Fruit fly (Drosophila melanogaster) whole organism, embryonic: ENCODE data around the gene CG14017.

Experiments
- CG5180 ChIP-seq: fragments of 200-800 bp; sonication (Bioruptor generic); optimal IDR thresholded peaks from 3 replicates; lab custom pipeline; 2017; ENCODE audit warnings: missing biosample characterization, missing genetic modification characterization, mild to moderate bottlenecking, moderate library complexity, missing genetic modification reagents
- D ChIP-seq, 2 experiments: fragments of 200-800 bp in 1 of 2; fragments of >200 bp in 1 of 2; sonication (Bioruptor generic) in 1 of 2; optimal IDR thresholded peaks; 2 replicates in 1 of 2; 3 replicates in 1 of 2; lab custom pipeline; 2017; ENCODE audit warnings: mild to moderate bottlenecking in 1 of 2, missing biosample characterization in 1 of 2, missing genetic modification characterization in 1 of 2, missing genetic modification reagents in 1 of 2
- D19A ChIP-seq: fragments of 200-800 bp; optimal IDR thresholded peaks from 3 replicates; lab custom pipeline; 2019; ENCODE audit warnings: missing biosample characterization, mild to moderate bottlenecking, missing genetic modification characterization, moderate library complexity
- Hey ChIP-seq: fragments of 200-800 bp; sonication (Bioruptor generic); optimal IDR thresholded peaks from 3 replicates; lab custom pipeline; 2018; ENCODE audit warnings: missing biosample characterization, mild to moderate bottlenecking, missing genetic modification characterization
- danr ChIP-seq: fragments of 200-800 bp; sonication (Bioruptor generic); IDR thresholded peaks from 2 replicates; pipeline ENCODE4 v1.3.6; 2022; ENCODE audit warnings: missing biosample characterization, missing genetic modification characterization
- fd96Cb ChIP-seq: fragments of 200-800 bp; sonication (Bioruptor generic); optimal IDR thresholded peaks from 2 replicates; lab custom pipeline; 2018; ENCODE audit warnings: missing biosample characterization, mild to moderate bottlenecking, missing genetic modification characterization, moderate library complexity
- grau ChIP-seq: fragments of 200-800 bp; optimal IDR thresholded peaks from 3 replicates; lab custom pipeline; 2019; ENCODE audit warnings: missing biosample characterization, mild to moderate bottlenecking, missing genetic modification characterization, moderate library complexity
- grn ChIP-seq: fragments of 200-800 bp; sonication (Bioruptor generic); optimal IDR thresholded peaks from 3 replicates; lab custom pipeline; 2017; ENCODE audit warnings: missing biosample characterization, missing genetic modification characterization
- ken ChIP-seq: fragments of 200-800 bp; sonication (Bioruptor generic); IDR thresholded peaks from 3 replicates; pipeline ENCODE4 v1.3.6; 2022; ENCODE audit warnings: missing biosample characterization, missing genetic modification characterization
- pzg ChIP-seq: fragments of 200-800 bp; sonication (Bioruptor generic); optimal IDR thresholded peaks from 3 replicates; lab custom pipeline; 2018; ENCODE audit warnings: missing biosample characterization, mild to moderate bottlenecking, missing genetic modification characterization, moderate library complexity
- usp ChIP-seq: fragments of >200 bp; optimal IDR thresholded peaks from 2 replicates; lab custom pipeline; 2017; ENCODE audit warnings: missing biosample characterization, missing genetic modification characterization
- wdn ChIP-seq: fragments of 200-800 bp; sonication (Bioruptor generic); IDR thresholded peaks from 2 replicates; pipeline ENCODE4 v1.3.6; 2022; ENCODE audit warnings: missing biosample characterization, missing genetic modification characterization
- zen ChIP-seq: fragments of 200-800 bp; sonication (Bioruptor generic); optimal IDR thresholded peaks from 3 replicates; lab custom pipeline; 2018; ENCODE audit warnings: missing biosample characterization, mild to moderate bottlenecking, missing genetic modification characterization, moderate library complexity
- zfh1 ChIP-seq: fragments of 200-800 bp; sonication (Bioruptor generic); IDR thresholded peaks from 3 replicates; pipeline ENCODE4 v1.3.6; 2022; ENCODE audit warnings: missing biosample characterization, missing genetic modification characterization

dm6 chr2L:5539034-5539433 lies 14.7 kb upstream of the CG14017 start, which contains the start of gene CG14015:
- TF ChIP-seq zfh1: no peak
- no peak for TF ChIP-seq ken (GFP tag; lab: Robert Waterston, UW)
- TF ChIP-seq danr (GFP tag; lab: Robert Waterston, UW): no peak
- no peak for TF ChIP-seq wdn (GFP tag; lab: Robert Waterston, UW)
- TF ChIP-seq D19A (tag; lab: Kevin White, UChicago): no peak
- TF ChIP-seq fd96Cb (tag; lab: Kevin White, UChicago): no peak
- no peak for TF ChIP-seq usp
- no peak for TF ChIP-seq Hey
- no peak for TF ChIP-seq pzg (GFP tag; lab: Kevin White, UChicago)
- TF ChIP-seq D (optimal IDR thresholded peaks at IDR 0.05; lab: Kevin White, UChicago): no peak
- no peak for TF ChIP-seq D (GFP tag; optimal IDR thresholded peaks at IDR 0.05; lab: Kevin White, UChicago)
- TF ChIP-seq grn: no peak
- no peak for TF ChIP-seq grau (tag; lab: Kevin White, UChicago)
- no peak for TF ChIP-seq CG5180 (GFP tag; lab: Kevin White, UChicago)
- no peak for TF ChIP-seq zen
